Worm (Caenorhabditis elegans): Measurements from ENCODE around the gene prdx-6.
A peak's percentile ranks its signal among the peaks of the same experiment; 100 is the strongest.

The prdx-6 gene

DNA sequence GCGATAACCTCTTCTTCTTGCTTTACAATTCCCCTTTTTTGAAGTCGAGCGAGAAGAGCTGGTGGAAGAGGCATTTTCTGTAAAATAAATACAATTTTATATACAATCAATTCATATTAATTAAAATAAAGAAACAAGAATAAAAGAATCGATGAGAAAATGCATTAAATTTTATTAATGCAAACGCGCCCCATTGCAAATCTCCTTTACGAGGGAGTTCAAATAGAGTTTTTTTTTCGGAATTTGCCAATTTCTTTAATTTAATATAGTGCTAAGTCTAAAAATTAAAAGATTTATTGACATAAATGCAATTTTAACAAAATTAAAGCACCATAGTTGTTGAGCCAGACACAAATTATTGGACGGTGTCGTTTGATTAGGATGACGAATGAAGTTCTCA, 43.3 kb downstream of the prdx-6 start, which contains the start of gene pqbp-1.1:
pqbp-1.1 (minus strand) TSS at position 77 of the 400 bp plus-strand sequence.
- TF ChIP-seq snpc-4 (tag; optimal IDR thresholded peaks at IDR 0.05) (no peak), T26A8.4 (GFP tag; IDR thresholded peaks at IDR 0.05) (no peak), fkh-10 (GFP tag; optimal IDR thresholded peaks at IDR 0.05) (peak; percentile 13), lin-38 (GFP tag; IDR thresholded peaks at IDR 0.05) (peak; percentile 94), nhr-25 (tag; optimal IDR thresholded peaks at IDR 0.05; ENCODE audit: borderline replicate concordance, insufficient read depth) (peak; percentile 5), hmg-1.1 (GFP tag; IDR thresholded peaks at IDR 0.05) (0 out of 2 replicates have a peak, but pooled peaks have one; percentile 26), mep-1 (tag; optimal IDR thresholded peaks at IDR 0.05) (peak; percentile 79), ces-1 (GFP tag; optimal IDR thresholded peaks at IDR 0.05) (peak; percentile 61), jun-1 (tag; optimal IDR thresholded peaks at IDR 0.05) (no peak), hlh-30 (tag; optimal IDR thresholded peaks at IDR 0.05; ENCODE audit: insufficient read depth) (peak; percentile 47), dve-1 (tag; optimal IDR thresholded peaks at IDR 0.05; ENCODE audit: insufficient read depth) (peak; percentile 50), lsy-2 (tag; optimal IDR thresholded peaks at IDR 0.05) (peak in 1 of 2 experiments; percentile 76), nhr-28 (tag; optimal IDR thresholded peaks at IDR 0.05) (peak; percentile 36), dpl-1 (GFP tag; optimal IDR thresholded peaks at IDR 0.05) (peak; percentile 90), mes-2 (tag; optimal IDR thresholded peaks at IDR 0.05; ENCODE audit: poor library complexity, severe bottlenecking) (peak; percentile 49)

DNA sequence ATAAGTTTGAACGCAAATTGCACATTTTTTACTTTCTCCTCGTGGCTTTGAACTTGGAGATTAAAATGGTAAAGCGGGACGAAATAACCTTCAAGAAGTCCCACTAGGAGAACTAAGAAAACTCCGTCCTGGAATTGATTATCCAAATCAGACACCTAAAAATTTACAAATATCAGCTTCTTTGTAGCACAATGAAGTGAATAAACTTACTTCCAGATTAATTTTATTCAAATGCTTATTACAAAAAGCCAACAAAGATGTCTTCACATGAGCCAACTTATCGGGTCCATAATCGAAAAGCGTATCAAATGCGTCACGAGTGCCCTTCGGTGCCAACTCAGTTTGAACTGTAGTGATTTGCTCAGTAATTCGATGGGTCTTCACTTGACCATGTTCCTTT, 44.1 kb downstream of the prdx-6 start:
- TF ChIP-seq dve-1 (tag; optimal IDR thresholded peaks at IDR 0.05; ENCODE audit: insufficient read depth): no peak

DNA sequence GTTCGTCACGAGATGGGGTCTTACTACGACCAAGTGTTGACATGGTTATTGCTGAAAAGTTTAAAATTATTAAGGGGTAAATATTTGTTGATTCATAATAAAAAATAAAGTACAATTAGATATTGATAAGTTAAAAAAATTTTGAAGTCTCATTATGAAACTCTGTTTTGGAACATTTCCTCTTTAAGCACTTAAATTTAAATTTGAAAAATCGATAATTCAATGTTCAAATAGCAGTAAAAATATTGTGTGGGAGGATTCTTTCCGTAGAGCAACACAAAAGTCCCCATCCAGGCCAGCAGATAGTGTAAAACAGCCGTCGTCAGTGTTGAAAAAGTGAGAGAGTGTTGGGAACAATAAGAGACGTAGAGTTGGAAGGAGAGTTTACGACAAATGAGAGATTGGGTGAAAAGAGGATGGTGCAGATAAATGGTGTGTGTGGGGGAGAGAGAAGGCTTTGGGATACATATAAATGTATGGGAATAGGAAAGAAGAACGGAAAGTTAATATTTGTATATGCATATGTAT, 45.9 kb downstream of the prdx-6 start, which contains the start of gene pat-6:
pat-6 (minus strand) TSS at position 51 of the 528 bp plus-strand sequence.
- TF ChIP-seq daf-16 (GFP tag; optimal IDR thresholded peaks at IDR 0.05) (no peak), daf-16 (tag; optimal IDR thresholded peaks at IDR 0.05) (peak; percentile 14), snpc-1.2 (GFP tag; IDR thresholded peaks at IDR 0.05) (no peak), hlh-11 (tag; optimal IDR thresholded peaks at IDR 0.05) (peak; percentile 37), nhr-41 (GFP tag; IDR thresholded peaks at IDR 0.05) (no peak), nhr-28 (tag; optimal IDR thresholded peaks at IDR 0.05) (peak; percentile 4), dve-1 (tag; optimal IDR thresholded peaks at IDR 0.05; ENCODE audit: insufficient read depth) (peak; percentile 49), spr-1 (tag; optimal IDR thresholded peaks at IDR 0.05) (no peak), nhr-76 (tag; optimal IDR thresholded peaks at IDR 0.05) (no peak), dpl-1 (GFP tag; optimal IDR thresholded peaks at IDR 0.05) (peak; percentile 17), lir-3 (tag; optimal IDR thresholded peaks at IDR 0.05) (no peak), nhr-6 (tag; optimal IDR thresholded peaks at IDR 0.05) (no peak), mes-2 (tag; optimal IDR thresholded peaks at IDR 0.05; ENCODE audit: poor library complexity, severe bottlenecking) (peak; percentile 59), aha-1 (tag) (peak; percentile 13), madf-5 (GFP tag; IDR thresholded peaks at IDR 0.05) (no peak)

DNA sequence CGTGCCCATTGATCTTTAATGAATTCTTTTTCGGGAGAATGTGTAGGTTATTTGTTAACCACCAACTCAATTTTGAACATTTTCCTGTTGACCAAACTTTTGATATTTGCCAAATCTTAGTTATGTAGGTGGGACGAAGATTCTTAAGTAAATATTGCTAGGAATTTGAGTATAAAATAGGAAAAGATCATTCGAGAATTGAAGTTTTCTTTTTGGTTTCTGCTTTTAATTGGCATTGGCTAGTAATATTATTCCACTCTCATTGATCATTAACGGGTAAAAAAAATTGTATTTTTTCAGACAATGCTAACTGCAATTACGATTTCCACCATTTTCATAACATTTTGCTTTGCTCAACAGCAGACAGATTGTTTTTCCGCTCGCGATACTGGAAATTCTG, 47.8 kb downstream of the prdx-6 start, which contains the start of gene T21D12.12:
T21D12.12 (plus strand) TSS at position 301 of the 400 bp plus-strand sequence.
- TF ChIP-seq ceh-20 (GFP tag; IDR thresholded peaks at IDR 0.05) (no peak), nhr-111 (GFP tag; optimal IDR thresholded peaks at IDR 0.05) (no peak), mes-2 (tag; optimal IDR thresholded peaks at IDR 0.05; ENCODE audit: poor library complexity, severe bottlenecking) (no peak), snpc-1.2 (GFP tag; IDR thresholded peaks at IDR 0.05) (no peak), unc-130 (GFP tag; optimal IDR thresholded peaks at IDR 0.05) (no peak), F49E8.2 (tag; optimal IDR thresholded peaks at IDR 0.05; ENCODE audit: borderline replicate concordance) (no peak), nhr-48 (tag; optimal IDR thresholded peaks at IDR 0.05) (no peak), egl-27 (tag; optimal IDR thresholded peaks at IDR 0.05) (no peak)

DNA sequence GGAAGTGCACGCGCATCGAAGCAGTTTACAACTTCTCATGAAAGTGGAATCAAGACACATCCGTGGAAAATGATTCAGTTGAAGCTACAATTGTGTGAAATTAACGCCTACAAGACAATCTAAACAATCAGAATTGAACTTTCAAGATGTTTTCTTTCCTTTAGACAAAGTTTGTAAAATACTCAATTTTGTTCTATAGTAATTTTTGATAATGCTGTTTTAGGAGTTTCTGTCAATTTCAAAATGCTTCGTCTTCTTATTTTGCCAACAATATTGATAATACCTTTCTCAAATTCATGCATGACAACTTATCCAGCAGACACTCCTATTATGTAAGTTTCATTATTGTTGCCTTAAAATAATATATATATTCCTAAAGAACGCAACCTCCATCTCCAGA, 50.8 kb downstream of the prdx-6 start, which contains the start of gene T21D12.11:
T21D12.11 (plus strand) TSS at position 301 of the 400 bp plus-strand sequence.
- TF ChIP-seq spr-3 (GFP tag; optimal IDR thresholded peaks at IDR 0.05) (no peak), lin-15B (tag; optimal IDR thresholded peaks at IDR 0.05) (no peak), lin-39 (tag; optimal IDR thresholded peaks at IDR 0.05) (no peak), F26F4.8 (GFP tag; conservative IDR thresholded peaks at IDR 0.05) (no peak), ZK546.5 (tag; optimal IDR thresholded peaks at IDR 0.05) (no peak), nhr-41 (GFP tag; IDR thresholded peaks at IDR 0.05) (no peak), Y48G9A.11 (GFP tag; IDR thresholded peaks at IDR 0.05) (no peak), nhr-28 (tag; optimal IDR thresholded peaks at IDR 0.05) (no peak), daf-19 (GFP tag; conservative IDR thresholded peaks at IDR 0.05) (no peak), rbr-2 (tag; optimal IDR thresholded peaks at IDR 0.05) (no peak), fos-1 (tag; optimal IDR thresholded peaks at IDR 0.05) (no peak), arid-1 (GFP tag; conservative IDR thresholded peaks at IDR 0.05) (no peak), lin-1 (GFP tag; IDR thresholded peaks at IDR 0.05) (no peak), snpc-1.2 (GFP tag; IDR thresholded peaks at IDR 0.05) (no peak), dve-1 (tag; optimal IDR thresholded peaks at IDR 0.05; ENCODE audit: insufficient read depth) (no peak)
